Fruit fly (Drosophila melanogaster): Measurements from ENCODE around the gene Alg13.

DNA sequence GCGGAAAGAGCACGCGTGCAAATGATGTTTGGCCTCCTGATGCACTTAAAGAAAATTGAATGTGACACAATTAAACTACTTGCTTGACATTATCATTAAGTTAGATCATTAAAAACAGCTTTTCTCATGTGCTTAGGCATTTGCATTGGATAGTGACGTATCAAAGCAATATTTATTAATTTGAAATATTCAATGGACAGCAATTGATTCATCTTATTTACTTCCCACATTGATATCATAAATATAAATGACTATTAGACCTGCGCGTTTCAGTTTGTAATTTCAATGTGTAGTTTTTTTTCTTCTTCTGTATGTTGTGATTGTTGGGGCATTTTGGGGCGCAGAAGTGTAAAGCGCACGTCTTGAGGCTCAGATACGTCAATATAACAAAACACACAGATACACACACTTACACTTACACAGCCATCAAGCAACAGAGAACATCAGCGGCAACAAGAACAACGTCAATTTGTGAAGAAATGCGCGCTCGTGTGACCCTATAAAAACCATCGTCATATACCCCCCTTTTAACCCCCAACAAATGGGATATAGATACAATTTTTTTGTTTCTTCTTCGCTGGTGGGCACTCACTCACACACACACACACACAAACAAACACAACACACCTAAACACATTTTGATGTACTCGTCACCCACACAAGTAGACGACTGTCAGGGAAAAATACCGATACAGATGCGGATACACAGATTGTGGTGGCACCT is 49.3 kb downstream of the Alg13 start:
- no peak for TF ChIP-seq CTCF (optimal IDR thresholded peaks at IDR 0.05)
- TF ChIP-seq CG8478 (optimal IDR thresholded peaks at IDR 0.05), result no peak
